Worm (Caenorhabditis elegans) whole organism, midembryonic: ENCODE measurements around the gene W08E12.5.

Experiments used
- flt-1 ChIP-seq: fragments of 200-800 bp; sonication (Bioruptor generic); IDR thresholded peaks from 2 replicates; pipeline ENCODE4 v1.3.6; 2022; ENCODE audit warnings: missing genetic modification characterization, missing compliant biosample characterization
- klf-2 ChIP-seq: fragments of 200-800 bp; sonication (Bioruptor generic); conservative IDR thresholded peaks from 2 replicates; pipeline ENCODE4 v1.3.6; 2022; ENCODE audit warnings: missing genetic modification reagents, missing genetic modification characterization, missing compliant biosample characterization
- med-1 ChIP-seq: sonication (generic microtip); optimal IDR thresholded peaks from 2 replicates; lab custom pipeline; 2017; ENCODE audit warnings: missing genetic modification characterization, mild to moderate bottlenecking, missing compliant biosample characterization, antibody characterized with exemption, missing genetic modification reagents; ENCODE audit not compliant: insufficient read depth

ce11 chrIV:3307463-3307862 is 6.9 kb downstream of the W08E12.5 start, which contains the start of gene W08E12.9:
- TF ChIP-seq flt-1 (GFP tag; lab: Robert Waterston, UW) = no peak
- no peak for TF ChIP-seq med-1 (GFP tag; lab: Kevin White, UChicago)
- TF ChIP-seq klf-2 (GFP tag; lab: Robert Waterston, UW) = no peak
